Worm (Caenorhabditis elegans): Measurements from ENCODE around the gene Y53G8AR.6.

- TF ChIP-seq mdl-1 (tag; optimal IDR thresholded peaks at IDR 0.05), result no peak
- no peak for TF ChIP-seq tbx-2 (tag; optimal IDR thresholded peaks at IDR 0.05)
- no peak for TF ChIP-seq egl-13 (tag; optimal IDR thresholded peaks at IDR 0.05)
- TF ChIP-seq skn-1 (tag; optimal IDR thresholded peaks at IDR 0.05), result no peak
- no peak for TF ChIP-seq snpc-4 (tag; optimal IDR thresholded peaks at IDR 0.05)
- TF ChIP-seq tlp-1 (tag; optimal IDR thresholded peaks at IDR 0.05), result no peak
- no peak for TF ChIP-seq lir-3 (tag; optimal IDR thresholded peaks at IDR 0.05; ENCODE audit: poor library complexity)
- no peak for TF ChIP-seq ztf-11 (tag; optimal IDR thresholded peaks at IDR 0.05)
- no peak for TF ChIP-seq unc-62 (GFP tag; optimal IDR thresholded peaks at IDR 0.05)
- no peak for TF ChIP-seq nhr-85 (tag)
- TF ChIP-seq jun-1 (tag; optimal IDR thresholded peaks at IDR 0.05), result no peak
Observed at ce11 chrIII:3312111-3312510, 17.6 kb downstream of the Y53G8AR.6 start.

All from whole organism, L1 larva.